Fruit fly (Drosophila melanogaster): ENCODE results near the gene CG5953.
A peak's percentile ranks its signal among the peaks of the same experiment; 100 is the strongest.

Gene CG5953

DNA sequence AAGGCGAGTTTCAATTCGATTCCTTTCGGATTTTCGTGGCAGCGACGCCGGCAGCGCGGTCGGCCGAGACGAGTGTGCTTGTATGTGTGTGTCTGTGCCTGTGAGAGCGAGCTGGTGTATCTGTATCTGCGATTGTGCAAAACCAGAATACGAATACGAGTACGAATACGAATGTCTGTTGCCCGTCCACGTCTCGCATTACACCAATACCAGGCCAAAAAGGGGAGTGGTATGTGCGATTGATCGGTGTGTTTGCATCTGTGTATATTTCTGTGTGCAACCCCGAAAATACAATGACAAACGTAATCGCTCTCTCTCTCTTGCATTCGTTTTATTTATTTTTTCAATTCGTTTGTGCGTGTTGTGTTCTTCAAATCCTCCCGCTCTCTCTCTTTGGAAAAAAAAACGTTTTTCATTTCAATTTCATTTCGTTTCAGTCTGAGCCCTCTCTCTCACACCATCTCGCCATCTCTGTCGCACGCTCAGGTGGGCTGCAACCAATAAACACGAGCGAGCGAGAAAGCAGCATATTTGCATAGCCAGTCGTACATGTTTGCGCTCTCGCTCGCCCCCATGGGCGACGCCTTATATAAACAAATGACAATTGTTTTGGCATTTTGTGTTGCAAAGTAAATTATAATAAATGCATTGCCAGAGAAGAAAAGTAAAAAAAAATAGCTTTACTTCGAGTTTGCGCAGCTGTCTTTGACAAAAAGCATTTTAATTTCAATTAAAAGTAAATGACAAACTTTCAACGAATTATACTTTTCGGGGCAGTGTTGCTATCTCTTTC, 46.5 kb downstream of the CG5953 start (continued):
- TF ChIP-seq Dip3 (GFP tag; optimal IDR thresholded peaks at IDR 0.05), result peak; percentile 22
- TF ChIP-seq da (GFP tag; optimal IDR thresholded peaks at IDR 0.05), result peak; percentile 13
- TF ChIP-seq Atf6 (GFP tag; IDR thresholded peaks at IDR 0.05), result no peak
- TF ChIP-seq Dfd (GFP tag; optimal IDR thresholded peaks at IDR 0.05), result no peak
- peak; percentile 11 for TF ChIP-seq Bteb2 (GFP tag; optimal IDR thresholded peaks at IDR 0.05)
- TF ChIP-seq CG3838 (GFP tag; optimal IDR thresholded peaks at IDR 0.05), result no peak
- TF ChIP-seq E2f1 (GFP tag; IDR thresholded peaks at IDR 0.05), result 0 out of 2 replicates have a peak, but pooled peaks have one; percentile 13
- peak; percentile 93 for TF ChIP-seq Med (GFP tag)
- no peak for TF ChIP-seq CG31441 (GFP tag; IDR thresholded peaks at IDR 0.05)
- peak; percentile 31 for TF ChIP-seq CG4328 (GFP tag; optimal IDR thresholded peaks at IDR 0.05)
- peak; percentile 45 for TF ChIP-seq Asciz (GFP tag; optimal IDR thresholded peaks at IDR 0.05)
- peak; percentile 12 for TF ChIP-seq CG18619 (GFP tag; optimal IDR thresholded peaks at IDR 0.05)
- TF ChIP-seq CG6854 (GFP tag; optimal IDR thresholded peaks at IDR 0.05), result no peak
- peak; percentile 53 for TF ChIP-seq ewg (GFP tag; optimal IDR thresholded peaks at IDR 0.05)
- no peak for TF ChIP-seq Chrac-16 (GFP tag; optimal IDR thresholded peaks at IDR 0.05)
- TF ChIP-seq CG15696 (tag; optimal IDR thresholded peaks at IDR 0.05), result peak; percentile 49
- no peak for TF ChIP-seq lov (optimal IDR thresholded peaks at IDR 0.05)
- peak; percentile 63; the same call in 1 of the 3 replicates for TF ChIP-seq lov (GFP tag; IDR thresholded peaks at IDR 0.05)
- peak; percentile 64 for TF ChIP-seq Xrp1 (GFP tag; IDR thresholded peaks at IDR 0.05)
- TF ChIP-seq CG4404 (GFP tag; IDR thresholded peaks at IDR 0.05), result no peak
- TF ChIP-seq twi (tag; optimal IDR thresholded peaks at IDR 0.05), result no peak
- TF ChIP-seq CG32772 (GFP tag; IDR thresholded peaks at IDR 0.05), result peak; percentile 69
- no peak for TF ChIP-seq CG10366 (GFP tag; IDR thresholded peaks at IDR 0.05)
- peak; percentile 12; the same call in 1 of the 2 replicates for TF ChIP-seq Ptx1 (GFP tag; IDR thresholded peaks at IDR 0.05)
- no peak for TF ChIP-seq CG6791 (GFP tag; IDR thresholded peaks at IDR 0.05; ENCODE audit: partially characterized antibody)
- TF ChIP-seq Deaf1 (tag; optimal IDR thresholded peaks at IDR 0.05), result peak; percentile 92
- TF ChIP-seq vnd (GFP tag; IDR thresholded peaks at IDR 0.05; ENCODE audit: partially characterized antibody), result no peak
- no peak for TF ChIP-seq CG5245 (GFP tag; optimal IDR thresholded peaks at IDR 0.05)
- no peak; the same call in 2 of the 3 replicates for TF ChIP-seq croc (GFP tag; conservative IDR thresholded peaks at IDR 0.05)
- no peak for TF ChIP-seq Usf (GFP tag; optimal IDR thresholded peaks at IDR 0.05)
- no peak for TF ChIP-seq Hr39 (optimal IDR thresholded peaks at IDR 0.05)
- TF ChIP-seq jigr1 (GFP tag; IDR thresholded peaks at IDR 0.05), result no peak
- no peak for TF ChIP-seq zen (tag; optimal IDR thresholded peaks at IDR 0.05)
- TF ChIP-seq CG18599 (GFP tag; optimal IDR thresholded peaks at IDR 0.05), result peak; percentile 40
- TF ChIP-seq nom (GFP tag; optimal IDR thresholded peaks at IDR 0.05), result no peak
- no peak for TF ChIP-seq CG3065 (GFP tag; optimal IDR thresholded peaks at IDR 0.05)
- no peak for TF ChIP-seq CG17186 (GFP tag; optimal IDR thresholded peaks at IDR 0.05)
- 0 out of 3 replicates have a peak, but pooled peaks have one; percentile 21 for TF ChIP-seq CG34422 (GFP tag; IDR thresholded peaks at IDR 0.05)
- TF ChIP-seq ara (GFP tag; IDR thresholded peaks at IDR 0.05), result peak; percentile 64
- TF ChIP-seq CG6683 (GFP tag; optimal IDR thresholded peaks at IDR 0.05), result no peak
- peak; percentile 15 for TF ChIP-seq CG14965 (GFP tag; optimal IDR thresholded peaks at IDR 0.05; ENCODE audit: borderline replicate concordance)
- TF ChIP-seq Nf-YC (tag; optimal IDR thresholded peaks at IDR 0.05), result peak; percentile 98
- peak; percentile 45; the same call in 1 of the 2 replicates for TF ChIP-seq ranshi (GFP tag; IDR thresholded peaks at IDR 0.05)
- TF ChIP-seq Dad (GFP tag; optimal IDR thresholded peaks at IDR 0.05), result no peak
- peak; percentile 56; the same call in 2 of the 3 replicates for TF ChIP-seq CG2199 (GFP tag; IDR thresholded peaks at IDR 0.05)
- TF ChIP-seq CG11695 (GFP tag; IDR thresholded peaks at IDR 0.05), result no peak; the same call in 2 of the 3 replicates
- no peak for TF ChIP-seq pan (optimal IDR thresholded peaks at IDR 0.05)
- TF ChIP-seq pan (GFP tag; optimal IDR thresholded peaks at IDR 0.05 in 1 of 2, IDR thresholded peaks at IDR 0.05 in 1 of 2), result peak in 1 of 2 experiments; percentile 48
- TF ChIP-seq Atf-2 (GFP tag; optimal IDR thresholded peaks at IDR 0.05), result peak; percentile 20
- TF ChIP-seq ttk (GFP tag; IDR thresholded peaks at IDR 0.05), result no peak
